Fruit fly (Drosophila melanogaster): Measurements from ENCODE around the gene CG42537.

The CG42537 gene

DNA sequence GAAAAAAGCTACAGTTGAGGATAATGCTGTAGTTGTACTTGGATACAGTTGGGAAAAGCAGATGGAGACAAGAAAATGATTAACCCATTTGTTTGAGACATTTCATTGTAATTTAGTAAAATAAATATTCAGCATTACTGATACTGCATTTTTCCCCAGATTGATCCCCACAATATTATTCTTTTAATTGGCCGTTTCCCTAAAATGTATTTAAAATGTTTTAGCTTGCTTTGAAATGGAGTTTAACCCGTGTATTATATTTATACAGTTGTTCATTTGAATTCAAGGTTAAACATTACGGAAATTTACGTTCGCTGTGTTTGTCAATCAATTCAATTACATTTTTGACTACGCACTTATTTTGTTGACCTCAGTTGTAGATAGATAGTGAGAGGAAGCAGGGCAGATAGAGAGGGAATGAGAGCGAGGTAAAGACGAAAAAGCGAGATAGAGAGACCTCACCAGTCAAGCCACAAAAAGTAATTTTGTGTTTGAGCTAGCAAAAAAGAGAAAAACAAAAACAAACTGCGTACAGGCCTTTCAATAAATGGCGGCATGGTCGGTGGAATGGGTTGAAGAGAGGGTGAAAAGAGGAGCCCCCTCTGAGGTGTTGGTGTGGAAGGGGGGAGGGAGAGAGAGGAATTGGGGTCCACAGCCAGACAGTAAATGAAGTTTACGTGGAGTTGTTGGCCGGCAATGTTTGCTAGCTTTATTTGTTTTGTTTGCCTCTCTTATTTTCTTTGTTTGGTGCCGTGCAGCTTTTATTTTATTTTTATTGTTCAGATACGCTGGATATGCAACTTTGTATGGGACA, 33.0 kb downstream of the CG42537 start (continued):
- peak; percentile 53 for TF ChIP-seq trh (GFP tag; optimal IDR thresholded peaks at IDR 0.05)
- peak; percentile 61 for TF ChIP-seq CG3065 (GFP tag; optimal IDR thresholded peaks at IDR 0.05)
- peak; percentile 80 for TF ChIP-seq D19B (GFP tag; optimal IDR thresholded peaks at IDR 0.05)
- TF ChIP-seq tx (GFP tag; optimal IDR thresholded peaks at IDR 0.05), result peak; percentile 83
- peak; percentile 91 for TF ChIP-seq BtbVII (GFP tag; optimal IDR thresholded peaks at IDR 0.05)
- TF ChIP-seq pfk (GFP tag; optimal IDR thresholded peaks at IDR 0.05), result peak; percentile 24
- peak; percentile 73 for TF ChIP-seq salm (tag; optimal IDR thresholded peaks at IDR 0.05)
- no peak for TF ChIP-seq CG17912 (GFP tag; optimal IDR thresholded peaks at IDR 0.05)
- TF ChIP-seq CG8765 (GFP tag; IDR thresholded peaks at IDR 0.05), result peak; percentile 37; the same call in 1 of the 2 replicates
- TF ChIP-seq Nf-YB (GFP tag; optimal IDR thresholded peaks at IDR 0.05), result peak; percentile 76
- peak; percentile 88 for TF ChIP-seq Sox102F (GFP tag; optimal IDR thresholded peaks at IDR 0.05)
- peak; percentile 95 for TF ChIP-seq CG7556 (GFP tag; optimal IDR thresholded peaks at IDR 0.05)
- peak; percentile 71 for TF ChIP-seq CG17568 (GFP tag; optimal IDR thresholded peaks at IDR 0.05)
- no peak for TF ChIP-seq sr (GFP tag; IDR thresholded peaks at IDR 0.05)
- TF ChIP-seq gce (GFP tag; IDR thresholded peaks at IDR 0.05), result peak; percentile 43; the same call in 1 of the 3 replicates
- peak; percentile 65 for TF ChIP-seq Myb (GFP tag; optimal IDR thresholded peaks at IDR 0.05)
- TF ChIP-seq bbx (GFP tag; IDR thresholded peaks at IDR 0.05; ENCODE audit: partially characterized antibody), result no peak
- peak; percentile 76 for TF ChIP-seq CG16815 (GFP tag; optimal IDR thresholded peaks at IDR 0.05)
- TF ChIP-seq ttk (GFP tag; IDR thresholded peaks at IDR 0.05), result peak; percentile 59; the same call in 1 of the 2 replicates
- peak; percentile 67 for TF ChIP-seq CG7357 (GFP tag; IDR thresholded peaks at IDR 0.05)
- TF ChIP-seq CG9817 (tag; optimal IDR thresholded peaks at IDR 0.05), result peak; percentile 80
- TF ChIP-seq lbe (GFP tag; optimal IDR thresholded peaks at IDR 0.05), result peak; percentile 27
- TF ChIP-seq Vsx1 (GFP tag; optimal IDR thresholded peaks at IDR 0.05), result peak; percentile 78
- TF ChIP-seq CG30020 (tag; optimal IDR thresholded peaks at IDR 0.05), result peak; percentile 72
- peak; percentile 54 for TF ChIP-seq CG15514 (GFP tag; optimal IDR thresholded peaks at IDR 0.05)
- TF ChIP-seq CG15601 (tag; optimal IDR thresholded peaks at IDR 0.05), result peak; percentile 84
- TF ChIP-seq MBD-R2 (GFP tag; IDR thresholded peaks at IDR 0.05), result no peak
- TF ChIP-seq p53 (GFP tag; optimal IDR thresholded peaks at IDR 0.05), result peak; percentile 61
- peak; percentile 73 for TF ChIP-seq NK7.1 (GFP tag; optimal IDR thresholded peaks at IDR 0.05)
- TF ChIP-seq CG3847 (GFP tag; IDR thresholded peaks at IDR 0.05), result peak; percentile 57
- TF ChIP-seq CG8924 (tag; optimal IDR thresholded peaks at IDR 0.05), result peak; percentile 94
- peak; percentile 56 for TF ChIP-seq CG7372 (GFP tag; IDR thresholded peaks at IDR 0.05)
- TF ChIP-seq HLH54F (GFP tag; optimal IDR thresholded peaks at IDR 0.05), result peak; percentile 81
- TF ChIP-seq CG5953 (GFP tag; IDR thresholded peaks at IDR 0.05), result peak; percentile 30; the same call in 1 of the 2 replicates
- peak; percentile 71 for TF ChIP-seq Ptx1 (GFP tag; IDR thresholded peaks at IDR 0.05)
- TF ChIP-seq pb (GFP tag; optimal IDR thresholded peaks at IDR 0.05), result peak; percentile 76
- TF ChIP-seq dysf (GFP tag; IDR thresholded peaks at IDR 0.05), result peak; percentile 83
- no peak for TF ChIP-seq fru (optimal IDR thresholded peaks at IDR 0.05)
- peak; percentile 58; the same call in 1 of the 2 replicates for TF ChIP-seq CG10366 (GFP tag; IDR thresholded peaks at IDR 0.05)
- peak; percentile 81 for TF ChIP-seq Six4 (GFP tag; optimal IDR thresholded peaks at IDR 0.05)
- peak; percentile 40; the same call in 1 of the 2 replicates for TF ChIP-seq Rx (GFP tag; IDR thresholded peaks at IDR 0.05)
- TF ChIP-seq CG2129 (GFP tag; IDR thresholded peaks at IDR 0.05; ENCODE audit: partially characterized antibody), result no peak
- TF ChIP-seq zf30C (GFP tag; optimal IDR thresholded peaks at IDR 0.05), result no peak
- TF ChIP-seq slou (GFP tag; optimal IDR thresholded peaks at IDR 0.05), result peak; percentile 65
- peak; percentile 63 for TF ChIP-seq vvl (GFP tag; IDR thresholded peaks at IDR 0.05)
- TF ChIP-seq CG7987 (GFP tag; optimal IDR thresholded peaks at IDR 0.05), result peak; percentile 51
- TF ChIP-seq luna (GFP tag; optimal IDR thresholded peaks at IDR 0.05), result no peak
- peak; percentile 81 for TF ChIP-seq CG16863 (GFP tag; optimal IDR thresholded peaks at IDR 0.05)
- peak; percentile 88 for TF ChIP-seq lab (GFP tag; optimal IDR thresholded peaks at IDR 0.05)

All from whole organism, embryonic.